Fruit fly (Drosophila melanogaster) whole organism, embryonic: Measurements from ENCODE around the gene Actn3.

Experiments
- BEAF-32 ChIP-seq: fragments of 200-800 bp; sonication (Bioruptor generic); optimal IDR thresholded peaks from 3 replicates; lab custom pipeline; 2017; ENCODE audit warnings: missing biosample characterization, missing genetic modification characterization, mild to moderate bottlenecking, moderate library complexity, missing genetic modification reagents
- BtbVII ChIP-seq: fragments of 200-800 bp; sonication (Bioruptor generic); optimal IDR thresholded peaks from 3 replicates; lab custom pipeline; 2017; ENCODE audit warnings: missing biosample characterization, mild to moderate bottlenecking, missing genetic modification characterization
- CG10543 ChIP-seq: fragments of 200-800 bp; sonication (Bioruptor generic); optimal IDR thresholded peaks from 3 replicates; lab custom pipeline; 2017; ENCODE audit warnings: missing biosample characterization, mild to moderate bottlenecking, missing genetic modification characterization, moderate library complexity
- CG10654 ChIP-seq: fragments of 200-800 bp; sonication (Bioruptor generic); optimal IDR thresholded peaks from 2 replicates; lab custom pipeline; 2016; ENCODE audit warnings: missing biosample characterization, missing genetic modification characterization
- CG10979 ChIP-seq: fragments of 200-800 bp; sonication (Bioruptor generic); optimal IDR thresholded peaks from 2 replicates; lab custom pipeline; 2018; ENCODE audit warnings: missing biosample characterization, mild to moderate bottlenecking, missing genetic modification characterization, moderate library complexity
- CG11247 ChIP-seq: fragments of 200-800 bp; sonication (Bioruptor generic); IDR thresholded peaks from 2 replicates; pipeline ENCODE4 v1.3.6; 2022; ENCODE audit warnings: missing biosample characterization, missing genetic modification characterization
- CG12391 ChIP-seq: fragments of 200-800 bp; sonication (Bioruptor generic); optimal IDR thresholded peaks from 3 replicates; lab custom pipeline; 2018; ENCODE audit warnings: missing biosample characterization, mild to moderate bottlenecking, missing genetic modification characterization, moderate library complexity
- CG15601 ChIP-seq: fragments of 200-800 bp; sonication (Bioruptor generic); optimal IDR thresholded peaks from 3 replicates; lab custom pipeline; 2019; ENCODE audit warnings: missing biosample characterization, mild to moderate bottlenecking, missing genetic modification characterization, moderate library complexity
- CG16813 ChIP-seq: fragments of 200-800 bp; sonication (Bioruptor generic); IDR thresholded peaks from 3 replicates; pipeline ENCODE4 v1.3.6; 2022; ENCODE audit warnings: missing biosample characterization, missing genetic modification characterization; ENCODE audit not compliant: partially characterized antibody
- CG18011 ChIP-seq: fragments of 200-800 bp; sonication (Bioruptor generic); optimal IDR thresholded peaks from 2 replicates; lab custom pipeline; 2017; ENCODE audit warnings: missing biosample characterization, missing genetic modification characterization, mild to moderate bottlenecking, moderate library complexity, missing genotype
- CG18262 ChIP-seq: fragments of 200-800 bp; optimal IDR thresholded peaks from 3 replicates; lab custom pipeline; 2019; ENCODE audit warnings: missing biosample characterization, mild to moderate bottlenecking, missing genetic modification characterization, moderate library complexity
- CG2116 ChIP-seq: fragments of 200-800 bp; sonication (Bioruptor generic); optimal IDR thresholded peaks from 3 replicates; lab custom pipeline; 2018; ENCODE audit warnings: missing biosample characterization, mild to moderate bottlenecking, missing genetic modification characterization
- CG2678 ChIP-seq: fragments of 200-800 bp; sonication (Bioruptor generic); optimal IDR thresholded peaks from 3 replicates; lab custom pipeline; 2019; ENCODE audit warnings: missing biosample characterization, mild to moderate bottlenecking, missing genetic modification characterization, moderate library complexity
- CG2875 ChIP-seq: fragments of 200-800 bp; sonication (Bioruptor generic); optimal IDR thresholded peaks from 2 replicates; lab custom pipeline; 2017; ENCODE audit warnings: missing biosample characterization, mild to moderate bottlenecking, missing genetic modification characterization, missing genetic modification reagents
- CG30020 ChIP-seq: fragments of 200-800 bp; optimal IDR thresholded peaks from 2 replicates; lab custom pipeline; 2019; ENCODE audit warnings: missing biosample characterization, mild to moderate bottlenecking, missing genetic modification characterization, moderate library complexity
- CG3065 ChIP-seq: fragments of 200-800 bp; sonication (Bioruptor generic); optimal IDR thresholded peaks from 2 replicates; lab custom pipeline; 2016; ENCODE audit warnings: missing biosample characterization, missing genetic modification characterization
- CG4328 ChIP-seq: fragments of 200-800 bp; sonication (Bioruptor generic); optimal IDR thresholded peaks from 3 replicates; lab custom pipeline; 2017; ENCODE audit warnings: missing biosample characterization, missing genetic modification reagents, missing genetic modification characterization
- CG4730 ChIP-seq: fragments of 200-800 bp; sonication (Bioruptor generic); IDR thresholded peaks from 2 replicates; pipeline ENCODE4 v1.3.6; 2022; ENCODE audit warnings: missing biosample characterization, missing genetic modification characterization
- CG7839 ChIP-seq: fragments of 200-800 bp; sonication (Bioruptor generic); optimal IDR thresholded peaks from 3 replicates; lab custom pipeline; 2018; ENCODE audit warnings: missing biosample characterization, mild to moderate bottlenecking, missing genetic modification characterization, moderate library complexity
- CG8765 ChIP-seq: fragments of 200-800 bp; sonication (Bioruptor generic); IDR thresholded peaks from 2 replicates; pipeline ENCODE4 v1.3.6; 2022; ENCODE audit warnings: missing biosample characterization, missing genetic modification characterization
- CG9817 ChIP-seq: fragments of 200-800 bp; sonication (Bioruptor generic); optimal IDR thresholded peaks from 2 replicates; lab custom pipeline; 2018; ENCODE audit warnings: missing biosample characterization, mild to moderate bottlenecking, missing genetic modification characterization, moderate library complexity
- CkIIα-i1 ChIP-seq: fragments of 200-800 bp; sonication (Bioruptor generic); IDR thresholded peaks from 2 replicates; pipeline ENCODE4 v1.3.6; 2022; ENCODE audit warnings: missing biosample characterization, missing genetic modification characterization
- E2f2 ChIP-seq: fragments of 200-800 bp; sonication (Bioruptor generic); IDR thresholded peaks from 2 replicates; pipeline ENCODE4 v1.3.6; 2022; ENCODE audit warnings: missing biosample characterization, missing genetic modification characterization
- Fer3 ChIP-seq: fragments of 200-800 bp; sonication (Bioruptor generic); optimal IDR thresholded peaks from 2 replicates; lab custom pipeline; 2018; ENCODE audit warnings: missing biosample characterization, mild to moderate bottlenecking, missing genetic modification characterization, moderate library complexity
- Gug ChIP-seq: fragments of 200-800 bp; sonication (Bioruptor generic); IDR thresholded peaks from 4 replicates; pipeline ENCODE4 v1.3.6; 2022; ENCODE audit warnings: missing biosample characterization, missing genetic modification characterization
- Neu2 ChIP-seq: fragments of 200-800 bp; sonication (Bioruptor generic); optimal IDR thresholded peaks from 3 replicates; lab custom pipeline; 2016; ENCODE audit warnings: missing biosample characterization, missing genetic modification characterization, borderline replicate concordance
- NfI ChIP-seq: fragments of 200-800 bp; sonication (Bioruptor generic); optimal IDR thresholded peaks from 3 replicates; lab custom pipeline; 2018; ENCODE audit warnings: missing biosample characterization, mild to moderate bottlenecking, missing genetic modification characterization, moderate library complexity
- Pdp1 ChIP-seq, 2 experiments: fragments of 200-800 bp; sonication (Bioruptor generic); optimal IDR thresholded peaks; 3 replicates each; lab custom pipeline; 2016; ENCODE audit warnings: missing biosample characterization in 2 of 2, missing genetic modification characterization in 2 of 2, mild to moderate bottlenecking in 1 of 2, moderate library complexity in 1 of 2
- Sox102F ChIP-seq: fragments of 200-800 bp; sonication (Bioruptor generic); optimal IDR thresholded peaks from 2 replicates; lab custom pipeline; 2018; ENCODE audit warnings: missing biosample characterization, mild to moderate bottlenecking, missing genetic modification characterization, moderate library complexity
- TFAM ChIP-seq: fragments of 200-800 bp; sonication (Bioruptor generic); optimal IDR thresholded peaks from 2 replicates; lab custom pipeline; 2017; ENCODE audit warnings: missing biosample characterization, missing genetic modification characterization, inconsistent platforms
- Xrp1 ChIP-seq: fragments of 200-800 bp; sonication (Bioruptor generic); IDR thresholded peaks from 2 replicates; pipeline ENCODE4 v1.3.6; 2022; ENCODE audit warnings: missing biosample characterization, missing genetic modification characterization
- bab2 ChIP-seq: fragments of 200-800 bp; sonication (Bioruptor generic); optimal IDR thresholded peaks from 2 replicates; lab custom pipeline; 2016; ENCODE audit warnings: missing biosample characterization, missing genetic modification characterization
- cas ChIP-seq: fragments of 200-800 bp; sonication (Bioruptor generic); IDR thresholded peaks from 2 replicates; pipeline ENCODE4 v1.3.6; 2022; ENCODE audit warnings: missing biosample characterization, missing genetic modification characterization
- cg ChIP-seq: fragments of 200-800 bp; sonication (Bioruptor generic); optimal IDR thresholded peaks from 3 replicates; lab custom pipeline; 2019; ENCODE audit warnings: missing biosample characterization, mild to moderate bottlenecking, missing genetic modification characterization, moderate library complexity
- crc ChIP-seq: fragments of 200-800 bp; sonication (Bioruptor generic); optimal IDR thresholded peaks from 2 replicates; lab custom pipeline; 2016; ENCODE audit warnings: missing biosample characterization, missing genetic modification characterization
- esg ChIP-seq: fragments of 200-800 bp; sonication (Bioruptor generic); conservative IDR thresholded peaks from 2 replicates; pipeline ENCODE4 v1.3.6; 2022; ENCODE audit warnings: missing biosample characterization, missing genetic modification characterization
- gsb-n ChIP-seq: fragments of 200-800 bp; sonication (Bioruptor generic); optimal IDR thresholded peaks from 3 replicates; lab custom pipeline; 2018; ENCODE audit warnings: missing biosample characterization, mild to moderate bottlenecking, missing genetic modification characterization
- hkb ChIP-seq, 2 experiments: fragments of 200-800 bp in 1 of 2; fragments of >200 bp in 1 of 2; sonication (Bioruptor generic) in 1 of 2; IDR thresholded peaks in 1 of 2; optimal IDR thresholded peaks in 1 of 2; 2 replicates each; pipeline versions ENCODE4 v1.3.6 to Lab custom; 2017 to 2022; ENCODE audit warnings: missing biosample characterization in 1 of 2, missing genetic modification characterization in 1 of 2
- luna ChIP-seq: fragments of 200-800 bp; sonication (Bioruptor generic); optimal IDR thresholded peaks from 2 replicates; lab custom pipeline; 2016; ENCODE audit warnings: missing biosample characterization, missing genetic modification characterization
- nom ChIP-seq: fragments of 200-800 bp; sonication (Bioruptor generic); optimal IDR thresholded peaks from 2 replicates; lab custom pipeline; 2017; ENCODE audit warnings: missing biosample characterization, missing genetic modification characterization, mild to moderate bottlenecking, moderate library complexity, missing genetic modification reagents
- odd ChIP-seq: fragments of 200-800 bp; sonication (Bioruptor generic); optimal IDR thresholded peaks from 2 replicates; lab custom pipeline; 2017; ENCODE audit warnings: missing biosample characterization, mild to moderate bottlenecking, missing genetic modification characterization
- pho ChIP-seq: fragments of 200-800 bp; sonication (Bioruptor generic); optimal IDR thresholded peaks from 2 replicates; lab custom pipeline; 2016; ENCODE audit warnings: missing biosample characterization, missing genetic modification characterization
- ranshi ChIP-seq: fragments of 200-800 bp; sonication (Bioruptor generic); IDR thresholded peaks from 2 replicates; pipeline ENCODE4 v1.3.6; 2022; ENCODE audit warnings: missing biosample characterization, missing genetic modification characterization
- slou ChIP-seq: fragments of 200-800 bp; sonication (Bioruptor generic); optimal IDR thresholded peaks from 3 replicates; lab custom pipeline; 2016; ENCODE audit warnings: missing biosample characterization, missing genetic modification characterization
- tup ChIP-seq: fragments of 200-800 bp; sonication (Bioruptor generic); optimal IDR thresholded peaks from 2 replicates; lab custom pipeline; 2016; ENCODE audit warnings: missing biosample characterization, mild to moderate bottlenecking, missing genetic modification characterization, moderate library complexity
- wdn ChIP-seq: fragments of 200-800 bp; sonication (Bioruptor generic); IDR thresholded peaks from 2 replicates; pipeline ENCODE4 v1.3.6; 2022; ENCODE audit warnings: missing biosample characterization, missing genetic modification characterization
- z ChIP-seq: fragments of 200-800 bp; sonication (Bioruptor generic); IDR thresholded peaks from 3 replicates; pipeline ENCODE4 v1.3.6; 2022; ENCODE audit warnings: missing biosample characterization, missing genetic modification characterization
- zen2 ChIP-seq: fragments of 200-800 bp; sonication (Bioruptor generic); IDR thresholded peaks from 3 replicates; pipeline ENCODE4 v1.3.6; 2022; ENCODE audit warnings: missing biosample characterization, missing genetic modification characterization; ENCODE audit not compliant: partially characterized antibody

Gene Actn3

dm6 chr3R:16934154-16934992, 43.2 kb downstream of the Actn3 start (continued):
- no peak for TF ChIP-seq tup (GFP tag; lab: Kevin White, UChicago)
- no peak for TF ChIP-seq odd
- TF ChIP-seq CG12391 (tag; lab: Kevin White, UChicago), result no peak
- TF ChIP-seq cg (GFP tag; lab: Kevin White, UChicago), result peak; percentile 99
- peak; percentile 48; the same call in 1 of the 3 replicates for TF ChIP-seq zen2
- TF ChIP-seq CG3065 (GFP tag; lab: Kevin White, UChicago), result peak; percentile 90
- no peak for TF ChIP-seq CG30020 (tag; lab: Kevin White, UChicago)
- TF ChIP-seq CG15601, result peak; percentile 45
- TF ChIP-seq CG8765 (GFP tag; lab: Robert Waterston, UW), result no peak
- TF ChIP-seq Gug, result no peak
- TF ChIP-seq CG7839 (tag; lab: Kevin White, UChicago), result no peak
- TF ChIP-seq slou (GFP tag; lab: Kevin White, UChicago), result no peak
- TF ChIP-seq CG18262 (tag; lab: Kevin White, UChicago), result no peak
- no peak for TF ChIP-seq wdn (GFP tag; lab: Robert Waterston, UW)
- TF ChIP-seq CG16813 (GFP tag; lab: Robert Waterston, UW), result no peak
- TF ChIP-seq pho, result no peak
- TF ChIP-seq CG4730 (GFP tag; lab: Robert Waterston, UW), result no peak
- TF ChIP-seq Neu2, result no peak
- no peak for TF ChIP-seq BtbVII
- no peak for TF ChIP-seq esg (GFP tag; lab: Robert Waterston, UW)
- no peak for TF ChIP-seq CG10979
- TF ChIP-seq hkb (optimal IDR thresholded peaks at IDR 0.05; lab: Kevin White, UChicago), result no peak
- no peak for TF ChIP-seq hkb (GFP tag; IDR thresholded peaks at IDR 0.05; lab: Robert Waterston, UW)
- TF ChIP-seq crc (GFP tag; lab: Kevin White, UChicago), result no peak
- no peak for TF ChIP-seq CG18011 (GFP tag; lab: Kevin White, UChicago)
- TF ChIP-seq CG2116, result no peak
- TF ChIP-seq Xrp1 (GFP tag; lab: Robert Waterston, UW), result no peak
- no peak for TF ChIP-seq CG4328 (GFP tag; lab: Kevin White, UChicago)
- TF ChIP-seq CG11247 (GFP tag; lab: Robert Waterston, UW), result 0 out of 2 replicates have a peak, but pooled peaks have one; percentile 33
- TF ChIP-seq BEAF-32 (GFP tag; lab: Kevin White, UChicago), result no peak
- no peak for TF ChIP-seq CkIIα-i1 (GFP tag; lab: Robert Waterston, UW)
- TF ChIP-seq CG9817 (tag; lab: Kevin White, UChicago), result no peak
- no peak for TF ChIP-seq Sox102F
- no peak for TF ChIP-seq nom (GFP tag; lab: Kevin White, UChicago)
- no peak for TF ChIP-seq Fer3 (tag; lab: Kevin White, UChicago)
- TF ChIP-seq cas, result no peak
- TF ChIP-seq NfI, result no peak
- TF ChIP-seq E2f2, result peak; percentile 13; the same call in 1 of the 2 replicates
- peak; percentile 39; the same call in 1 of the 3 replicates for TF ChIP-seq z (GFP tag; lab: Robert Waterston, UW)
- TF ChIP-seq Pdp1 (GFP tag; optimal IDR thresholded peaks at IDR 0.05; lab: Kevin White, UChicago), result peak in 1 of 2 experiments; percentile 67
- no peak for TF ChIP-seq luna (GFP tag; lab: Kevin White, UChicago)
- peak; percentile 50 for TF ChIP-seq CG10543 (GFP tag; lab: Kevin White, UChicago)
- TF ChIP-seq bab2 (GFP tag; lab: Kevin White, UChicago), result no peak
- no peak for TF ChIP-seq gsb-n (tag; lab: Kevin White, UChicago)
- no peak for TF ChIP-seq CG10654 (GFP tag; lab: Kevin White, UChicago)
- TF ChIP-seq CG2678 (tag; lab: Kevin White, UChicago), result no peak
- TF ChIP-seq TFAM, result no peak
- TF ChIP-seq ranshi (GFP tag; lab: Robert Waterston, UW), result no peak
- no peak for TF ChIP-seq CG2875 (GFP tag; lab: Kevin White, UChicago)
